Fruit fly (Drosophila melanogaster) ovary, adult (tissue): ENCODE results near the gene CG7156.

Experiments
- CG17801 ChIP-seq: fragments of 200-800 bp; optimal IDR thresholded peaks from 2 replicates; lab custom pipeline; 2019; ENCODE audit warnings: missing biosample characterization, mild to moderate bottlenecking, missing genetic modification characterization, moderate library complexity; ENCODE audit not compliant: partially characterized antibody

CG7156 gene

dm6 chr3R:18242089-18242955 is at the start of gene CG7156, which contains the start of gene 14-3-3epsilon:
CG7156 (minus strand) TSS chr3R:18242159.
14-3-3epsilon (plus strand) TSS chr3R:18242531.
- peak; percentile 14 for TF ChIP-seq CG17801 (GFP tag; lab: Kevin White, UChicago)

- TF ChIP-seq CG17801 (GFP tag; lab: Kevin White, UChicago): no peak
Measured at dm6 chr3R:18288677-18289076, 46.7 kb upstream of the CG7156 start, which contains the start of gene CG7131. CG7131 (minus strand) TSS chr3R:18288777.

dm6 chr3R:18283441-18283840 is 41.5 kb upstream of the CG7156 start, which contains the start of the genes CG14312 and CG8064:
CG14312 (minus strand) TSS chr3R:18283528.
CG8064 (plus strand) TSS chr3R:18283660.
- TF ChIP-seq CG17801 (GFP tag; lab: Kevin White, UChicago): no peak

- TF ChIP-seq CG17801 (GFP tag; lab: Kevin White, UChicago): no peak
Measured at dm6 chr3R:18280866-18281473, 39.0 kb upstream of the CG7156 start.

- TF ChIP-seq CG17801 (GFP tag; lab: Kevin White, UChicago): no peak
Measured at dm6 chr3R:18280133-18280532, 38.2 kb upstream of the CG7156 start.

dm6 chr3R:18279494-18279893 is 37.5 kb upstream of the CG7156 start, which contains the start of gene CG7142:
CG7142 (minus strand) TSS chr3R:18279522.
- TF ChIP-seq CG17801 (GFP tag; lab: Kevin White, UChicago): no peak

dm6 chr3R:18277406-18277805 is 35.4 kb upstream of the CG7156 start:
- TF ChIP-seq CG17801 (GFP tag; lab: Kevin White, UChicago): no peak

- no peak for TF ChIP-seq CG17801 (GFP tag; lab: Kevin White, UChicago)
Measured at dm6 chr3R:18276688-18277087, 34.7 kb upstream of the CG7156 start.

dm6 chr3R:18275113-18275782 is 33.3 kb upstream of the CG7156 start:
- TF ChIP-seq CG17801 (GFP tag; lab: Kevin White, UChicago): no peak

dm6 chr3R:18274328-18275098 is 32.6 kb upstream of the CG7156 start, which contains the start of the genes Vps39 and eIF1A:
Vps39 (minus strand) TSS chr3R:18274446.
eIF1A (plus strand) TSS chr3R:18274665.
- peak; percentile 40 for TF ChIP-seq CG17801 (GFP tag; lab: Kevin White, UChicago)

dm6 chr3R:18269744-18270348 is 27.9 kb upstream of the CG7156 start:
- TF ChIP-seq CG17801 (GFP tag; lab: Kevin White, UChicago): no peak

- no peak for TF ChIP-seq CG17801 (GFP tag; lab: Kevin White, UChicago)
Measured at dm6 chr3R:18267489-18267888, 25.5 kb upstream of the CG7156 start, which contains the start of gene CG18599. CG18599 (plus strand) TSS chr3R:18267789.

- TF ChIP-seq CG17801 (GFP tag; lab: Kevin White, UChicago): no peak
Measured at dm6 chr3R:18266665-18267064, 24.7 kb upstream of the CG7156 start.

dm6 chr3R:18265275-18265674 is 23.3 kb upstream of the CG7156 start:
- TF ChIP-seq CG17801 (GFP tag; lab: Kevin White, UChicago): no peak
